Worm (Caenorhabditis elegans) whole organism, late embryonic: ENCODE measurements around the gene T27E7.4.

ENCODE experiments used
- T23F11.4 ChIP-seq: fragments of 200-800 bp; sonication (Bioruptor generic); optimal IDR thresholded peaks from 2 replicates; lab custom pipeline; 2018; ENCODE audit warnings: mild to moderate bottlenecking, missing genetic modification characterization, missing compliant biosample characterization
- ceh-22 ChIP-seq: sonication (generic microtip); optimal IDR thresholded peaks from 2 replicates; lab custom pipeline; 2017; ENCODE audit warnings: missing biosample characterization, missing genetic modification characterization
- ceh-24 ChIP-seq: sonication (generic microtip); optimal IDR thresholded peaks from 2 replicates; lab custom pipeline; 2016; ENCODE audit warnings: mild to moderate bottlenecking, missing genetic modification characterization, missing compliant biosample characterization
- dve-1 ChIP-seq: sonication (generic microtip); optimal IDR thresholded peaks from 2 replicates; lab custom pipeline; 2017; ENCODE audit warnings: antibody characterized with exemption, mild to moderate bottlenecking, missing genetic modification characterization, missing compliant biosample characterization
- fkh-10 ChIP-seq: fragments of 150-350 bp; optimal IDR thresholded peaks from 2 replicates; lab custom pipeline; 2014; ENCODE audit warnings: missing biosample characterization, missing genetic modification reagents, missing genetic modification characterization
- nhr-11 ChIP-seq: fragments of 150-350 bp; optimal IDR thresholded peaks from 2 replicates; lab custom pipeline; 2014; ENCODE audit warnings: missing biosample characterization, missing genetic modification characterization
- nhr-232 ChIP-seq: sonication (generic microtip); optimal IDR thresholded peaks from 2 replicates; lab custom pipeline; 2016; ENCODE audit warnings: missing genetic modification characterization, missing compliant biosample characterization
- sox-4 ChIP-seq: sonication (generic microtip); optimal IDR thresholded peaks from 2 replicates; lab custom pipeline; 2017; ENCODE audit warnings: mild to moderate bottlenecking, missing genetic modification characterization, inconsistent platforms, missing compliant biosample characterization
- ztf-16 ChIP-seq: sonication (generic microtip); optimal IDR thresholded peaks from 2 replicates; lab custom pipeline; 2017; ENCODE audit warnings: missing genetic modification characterization, missing compliant biosample characterization

ce11 chrIV:14578650-14579193 lies 43.9 kb upstream of the T27E7.4 start, which contains the start of gene Y57G11B.8:
- TF ChIP-seq nhr-11 (tag; lab: Kevin White, UChicago) (no peak), sox-4 (no peak), nhr-232 (tag; lab: Kevin White, UChicago) (no peak), T23F11.4 (GFP tag; lab: Kevin White, UChicago) (no peak), ceh-24 (tag; lab: Kevin White, UChicago) (no peak), dve-1 (tag; lab: Kevin White, UChicago) (no peak), ztf-16 (tag; lab: Kevin White, UChicago) (no peak), fkh-10 (GFP tag; lab: Kevin White, UChicago) (no peak), ceh-22 (tag; lab: Kevin White, UChicago) (no peak)
